Worm (Caenorhabditis elegans): Measurements from ENCODE around the gene C29E4.10.

- no peak for TF ChIP-seq klf-2 (GFP tag; conservative IDR thresholded peaks at IDR 0.05)
- TF ChIP-seq med-1 (GFP tag; optimal IDR thresholded peaks at IDR 0.05; ENCODE audit: insufficient read depth), result no peak
- TF ChIP-seq flt-1 (GFP tag; IDR thresholded peaks at IDR 0.05), result no peak
- TF ChIP-seq T22C8.4 (GFP tag; IDR thresholded peaks at IDR 0.05), result no peak
- TF ChIP-seq cog-1 (tag; optimal IDR thresholded peaks at IDR 0.05), result no peak
- TF ChIP-seq ztf-23 (GFP tag; IDR thresholded peaks at IDR 0.05), result no peak
- no peak for TF ChIP-seq tab-1 (GFP tag; IDR thresholded peaks at IDR 0.05)
- no peak for TF ChIP-seq ztf-29 (GFP tag; IDR thresholded peaks at IDR 0.05)
These were observed 34.2 kb upstream of the C29E4.10 start for ce11 chrIII:7903427-7903826.
